Worm (Caenorhabditis elegans) whole organism, L2 larva: ENCODE results near the gene cwc-15.
"Not testable (repeated sequence)": the region's sequence is repeated elsewhere in the genome, so short reads cannot be mapped to it uniquely, and the experiment has no call there.

Source experiments
- F13H6.1 ChIP-seq: sonication (generic microtip); optimal IDR thresholded peaks from 2 replicates; lab custom pipeline; 2016; ENCODE audit warnings: missing genetic modification characterization, missing compliant biosample characterization
- ceh-16 ChIP-seq: fragments of 150-350 bp; optimal IDR thresholded peaks from 2 replicates; lab custom pipeline; 2014; ENCODE audit warnings: missing biosample characterization, missing genetic modification characterization
- fos-1 ChIP-seq: fragments of 150-350 bp; optimal IDR thresholded peaks from 2 replicates; lab custom pipeline; 2014; ENCODE audit warnings: missing biosample characterization, missing genetic modification characterization
- lin-39 ChIP-seq: fragments of 150-350 bp; optimal IDR thresholded peaks from 2 replicates; lab custom pipeline; 2014; ENCODE audit warnings: missing biosample characterization, missing genetic modification reagents, missing genetic modification characterization
- mdl-1 ChIP-seq, 2 experiments: fragments of 150-350 bp in 1 of 2; sonication (generic microtip) in 1 of 2; optimal IDR thresholded peaks; 2 replicates each; lab custom pipeline; 2017; ENCODE audit warnings: missing biosample characterization in 2 of 2, missing genetic modification characterization in 2 of 2
- nhr-11 ChIP-seq: fragments of 150-350 bp; optimal IDR thresholded peaks from 2 replicates; lab custom pipeline; 2014; ENCODE audit warnings: missing biosample characterization, missing genetic modification characterization
- nhr-12 ChIP-seq: fragments of 150-350 bp; optimal IDR thresholded peaks from 2 replicates; lab custom pipeline; 2014; ENCODE audit warnings: missing biosample characterization, missing genetic modification characterization
- unc-39 ChIP-seq: fragments of 150-350 bp; optimal IDR thresholded peaks from 2 replicates; lab custom pipeline; 2014; ENCODE audit warnings: missing biosample characterization, missing genetic modification characterization
- zag-1 ChIP-seq: fragments of 150-350 bp; optimal IDR thresholded peaks from 2 replicates; lab custom pipeline; 2014; ENCODE audit warnings: missing biosample characterization, missing genetic modification characterization
- ztf-4 ChIP-seq: fragments of 150-350 bp; optimal IDR thresholded peaks from 2 replicates; lab custom pipeline; 2014; ENCODE audit warnings: missing biosample characterization, missing genetic modification characterization

DNA sequence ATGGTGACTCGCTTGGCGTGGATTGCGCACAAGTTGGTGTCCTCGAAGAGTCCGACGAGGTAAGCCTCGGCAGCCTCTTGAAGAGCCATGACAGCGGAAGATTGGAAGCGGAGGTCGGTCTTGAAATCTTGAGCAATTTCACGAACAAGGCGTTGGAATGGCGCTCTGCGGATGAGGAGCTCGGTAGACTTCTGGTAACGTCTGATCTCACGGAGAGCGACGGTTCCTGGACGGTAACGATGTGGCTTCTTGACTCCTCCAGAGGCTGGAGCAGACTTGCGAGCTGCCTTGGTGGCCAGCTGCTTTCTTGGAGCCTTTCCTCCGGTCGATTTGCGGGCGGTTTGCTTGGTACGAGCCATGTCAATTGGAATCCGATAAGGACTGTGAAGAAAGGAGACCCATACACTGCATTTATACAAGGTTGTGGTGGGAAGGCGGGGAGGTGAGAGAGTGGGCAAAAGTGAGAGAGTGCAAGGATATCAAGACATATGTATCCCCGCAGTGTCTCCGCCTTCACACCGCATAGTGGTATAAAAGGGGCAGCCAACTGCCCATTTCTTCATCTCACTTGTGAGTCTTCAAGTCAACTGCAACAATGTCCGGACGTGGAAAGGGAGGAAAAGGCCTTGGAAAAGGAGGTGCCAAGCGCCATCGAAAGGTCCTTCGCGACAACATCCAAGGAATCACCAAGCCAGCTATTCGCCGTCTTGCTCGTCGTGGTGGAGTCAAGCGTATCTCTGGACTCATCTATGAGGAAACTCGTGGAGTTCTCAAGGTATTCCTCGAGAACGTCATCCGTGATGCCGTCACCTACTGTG, 19.0 kb downstream of the cwc-15 start, which contains the start of the genes his-2 and his-1:
- TF ChIP-seq ceh-16; mdl-1 (tag; optimal IDR thresholded peaks at IDR 0.05; lab: Kevin White, UChicago); unc-39; ztf-4 (tag; lab: Kevin White, UChicago); nhr-12 (tag; lab: Kevin White, UChicago); nhr-11 (tag; lab: Kevin White, UChicago); F13H6.1 (tag; lab: Kevin White, UChicago); fos-1; lin-39 (tag; lab: Kevin White, UChicago); zag-1 (tag; lab: Kevin White, UChicago): not testable (repeated sequence)
